Worm (Caenorhabditis elegans) whole organism, L1 larva: Measurements from ENCODE around the gene ugt-14.

Experiments used
- aly-2 ChIP-seq: fragments of 150-350 bp; optimal IDR thresholded peaks from 2 replicates; lab custom pipeline; 2014; ENCODE audit warnings: missing biosample characterization, missing genetic modification characterization
- blmp-1 ChIP-seq: fragments of 150-350 bp; optimal IDR thresholded peaks from 2 replicates; lab custom pipeline; 2014; ENCODE audit warnings: missing biosample characterization, missing genetic modification characterization
- ces-1 ChIP-seq: fragments of 150-350 bp; optimal IDR thresholded peaks from 2 replicates; lab custom pipeline; 2014; ENCODE audit warnings: missing biosample characterization, missing genetic modification reagents, missing genetic modification characterization
- elt-2 ChIP-seq: sonication (generic microtip); optimal IDR thresholded peaks from 2 replicates; lab custom pipeline; 2016; ENCODE audit warnings: missing genetic modification characterization, mild to moderate bottlenecking, inconsistent platforms, missing compliant biosample characterization, missing genetic modification reagents
- fos-1 ChIP-seq: fragments of 150-350 bp; optimal IDR thresholded peaks from 2 replicates; lab custom pipeline; 2014; ENCODE audit warnings: missing biosample characterization, missing genetic modification characterization
- lin-39 ChIP-seq: fragments of 150-350 bp; optimal IDR thresholded peaks from 2 replicates; lab custom pipeline; 2014; ENCODE audit warnings: missing biosample characterization, missing genetic modification reagents, missing genetic modification characterization
- nhr-76 ChIP-seq: sonication (generic microtip); optimal IDR thresholded peaks from 2 replicates; lab custom pipeline; 2017; ENCODE audit warnings: missing biosample characterization, missing genetic modification characterization
- swsn-7 ChIP-seq: sonication (generic microtip); optimal IDR thresholded peaks from 2 replicates; lab custom pipeline; 2016; ENCODE audit warnings: missing genetic modification characterization, missing compliant biosample characterization
- ztf-4 ChIP-seq: fragments of 150-350 bp; optimal IDR thresholded peaks from 2 replicates; lab custom pipeline; 2014; ENCODE audit warnings: missing biosample characterization, missing genetic modification characterization

- no peak for TF ChIP-seq ztf-4
- no peak for TF ChIP-seq lin-39 (tag; lab: Kevin White, UChicago)
- no peak for TF ChIP-seq blmp-1 (tag; lab: Kevin White, UChicago)
- TF ChIP-seq elt-2 (tag; lab: Kevin White, UChicago), result no peak
- TF ChIP-seq aly-2 (tag; lab: Kevin White, UChicago), result no peak
- TF ChIP-seq fos-1, result no peak
- TF ChIP-seq ces-1 (GFP tag; lab: Kevin White, UChicago), result no peak
- TF ChIP-seq nhr-76 (tag; lab: Kevin White, UChicago), result no peak
- TF ChIP-seq swsn-7, result no peak
Measured at ce11 chrV:4901074-4901473, 5.0 kb upstream of the ugt-14 start, which contains the start of gene ugt-67.
